Worm (Caenorhabditis elegans): Measurements from ENCODE around the gene B0272.3.

ce11 chrX:9428059-9428458 is 3.2 kb upstream of the B0272.3 start, which contains the start of gene B0272.4:
- TF ChIP-seq lir-1 (GFP tag; conservative IDR thresholded peaks at IDR 0.05) (no peak), let-526 (GFP tag; IDR thresholded peaks at IDR 0.05) (no peak), rcor-1 (GFP tag; IDR thresholded peaks at IDR 0.05) (no peak), nfya-1 (tag; optimal IDR thresholded peaks at IDR 0.05; ENCODE audit: borderline replicate concordance, insufficient read depth) (no peak), rpc-1 (optimal IDR thresholded peaks at IDR 0.05) (no peak), rpc-1 (tag; optimal IDR thresholded peaks at IDR 0.05) (no peak)
